Worm (Caenorhabditis elegans) whole organism, young adult: ENCODE measurements around the gene T12A7.6.

Experiments
- B0019.2 ChIP-seq: fragments of 200-800 bp; sonication (Bioruptor generic); conservative IDR thresholded peaks from 2 replicates; pipeline ENCODE4 v1.3.6; 2022; ENCODE audit warnings: missing genetic modification reagents, missing genetic modification characterization, missing compliant biosample characterization
- B0261.1 ChIP-seq: sonication (generic microtip); optimal IDR thresholded peaks from 2 replicates; lab custom pipeline; 2016; ENCODE audit warnings: mild to moderate bottlenecking, missing genetic modification characterization, moderate library complexity, missing compliant biosample characterization
- C17E4.6 ChIP-seq: fragments of 200-800 bp; sonication (Bioruptor generic); IDR thresholded peaks from 2 replicates; pipeline ENCODE4 v1.3.6; 2022; ENCODE audit warnings: missing genetic modification reagents, missing genetic modification characterization, missing compliant biosample characterization
- D2030.7 ChIP-seq: fragments of 200-800 bp; sonication (Bioruptor generic); IDR thresholded peaks from 2 replicates; pipeline ENCODE4 v1.3.6; 2022; ENCODE audit warnings: missing genetic modification reagents, missing genetic modification characterization, missing compliant biosample characterization
- F33H1.4 ChIP-seq: fragments of 200-800 bp; sonication (Bioruptor generic); IDR thresholded peaks from 2 replicates; pipeline ENCODE4 v1.3.6; 2022; ENCODE audit warnings: missing genetic modification reagents, missing genetic modification characterization, missing compliant biosample characterization
- F39B2.1 ChIP-seq: fragments of 200-800 bp; sonication (Bioruptor generic); IDR thresholded peaks from 2 replicates; pipeline ENCODE4 v1.3.6; 2022; ENCODE audit warnings: missing genetic modification reagents, missing genetic modification characterization, missing compliant biosample characterization
- K12H6.12 ChIP-seq: fragments of 200-800 bp; sonication (Bioruptor generic); optimal IDR thresholded peaks from 2 replicates; lab custom pipeline; 2018; ENCODE audit warnings: mild to moderate bottlenecking, missing genetic modification characterization, missing compliant biosample characterization
- Y53G8AR.9 ChIP-seq: fragments of 200-800 bp; sonication (Bioruptor generic); conservative IDR thresholded peaks from 2 replicates; pipeline ENCODE4 v1.3.6; 2022; ENCODE audit warnings: missing genetic modification reagents, missing genetic modification characterization, missing compliant biosample characterization
- Y79H2A.3 ChIP-seq: fragments of 200-800 bp; sonication (Bioruptor generic); conservative IDR thresholded peaks from 2 replicates; pipeline ENCODE4 v1.3.6; 2022; ENCODE audit warnings: missing genetic modification reagents, missing genetic modification characterization, missing compliant biosample characterization
- aptf-3 ChIP-seq: fragments of 200-800 bp; sonication (Bioruptor generic); IDR thresholded peaks from 2 replicates; pipeline ENCODE4 v1.3.6; 2022; ENCODE audit warnings: missing genetic modification characterization, missing compliant biosample characterization
- atf-7 ChIP-seq: sonication (generic microtip); optimal IDR thresholded peaks from 2 replicates; lab custom pipeline; 2017; ENCODE audit warnings: mild to moderate bottlenecking, missing genetic modification characterization, missing compliant biosample characterization
- cebp-1 ChIP-seq, 2 experiments: fragments of 200-800 bp in 1 of 2; sonication (Bioruptor generic) in 1 of 2; sonication (generic microtip) in 1 of 2; IDR thresholded peaks in 1 of 2; optimal IDR thresholded peaks in 1 of 2; 2 replicates each; pipeline versions ENCODE4 v1.3.6 to Lab custom; 2017 to 2022; ENCODE audit warnings: missing compliant biosample characterization in 2 of 2, missing genetic modification characterization in 2 of 2, mild to moderate bottlenecking in 1 of 2, missing genetic modification reagents in 1 of 2, moderate library complexity in 1 of 2
- ceh-79 ChIP-seq: sonication (generic microtip); optimal IDR thresholded peaks from 2 replicates; lab custom pipeline; 2017; ENCODE audit warnings: mild to moderate bottlenecking, missing genetic modification characterization, missing compliant biosample characterization
- dox-1 ChIP-seq: fragments of 200-800 bp; sonication (Bioruptor generic); IDR thresholded peaks from 2 replicates; pipeline ENCODE4 v1.3.6; 2022; ENCODE audit warnings: missing genetic modification reagents, missing genetic modification characterization, missing compliant biosample characterization
- dpff-1 ChIP-seq: sonication (generic microtip); optimal IDR thresholded peaks from 2 replicates; lab custom pipeline; 2017; ENCODE audit warnings: mild to moderate bottlenecking, missing genetic modification characterization, missing compliant biosample characterization
- efl-1 ChIP-seq: fragments of 150-350 bp; optimal IDR thresholded peaks from 2 replicates; lab custom pipeline; 2014; ENCODE audit warnings: missing biosample characterization, missing genetic modification reagents, missing genetic modification characterization
- hlh-12 ChIP-seq: sonication (generic microtip); optimal IDR thresholded peaks from 2 replicates; lab custom pipeline; 2016; ENCODE audit warnings: missing genetic modification characterization, missing compliant biosample characterization
- hlh-26 ChIP-seq: fragments of 200-800 bp; sonication (Bioruptor generic); conservative IDR thresholded peaks from 2 replicates; pipeline ENCODE4 v1.3.6; 2022; ENCODE audit warnings: missing genetic modification reagents, missing genetic modification characterization, missing compliant biosample characterization
- hmg-1.2 ChIP-seq: fragments of 200-800 bp; sonication (Bioruptor generic); IDR thresholded peaks from 2 replicates; pipeline ENCODE4 v1.3.6; 2022; ENCODE audit warnings: missing genetic modification reagents, missing genetic modification characterization, missing compliant biosample characterization
- let-526 ChIP-seq: fragments of 200-800 bp; sonication (Bioruptor generic); IDR thresholded peaks from 2 replicates; pipeline ENCODE4 v1.3.6; 2022; ENCODE audit warnings: missing genetic modification reagents, missing genetic modification characterization, missing compliant biosample characterization
- let-607 ChIP-seq, 2 experiments: fragments of 200-800 bp in 1 of 2; sonication (Bioruptor generic) in 1 of 2; sonication (generic microtip) in 1 of 2; optimal IDR thresholded peaks; 2 replicates each; lab custom pipeline; 2016 to 2018; ENCODE audit warnings: mild to moderate bottlenecking in 2 of 2, missing compliant biosample characterization in 2 of 2, missing genetic modification characterization in 2 of 2, moderate library complexity in 2 of 2, missing genotype in 1 of 2
- madf-10 ChIP-seq: sonication (generic microtip); optimal IDR thresholded peaks from 2 replicates; lab custom pipeline; 2016; ENCODE audit warnings: mild to moderate bottlenecking, missing genetic modification characterization, missing compliant biosample characterization
- madf-6 ChIP-seq: fragments of 200-800 bp; sonication (Bioruptor generic); IDR thresholded peaks from 2 replicates; pipeline ENCODE4 v1.3.6; 2022; ENCODE audit warnings: missing genetic modification reagents, missing genetic modification characterization, missing compliant biosample characterization
- mxl-1 ChIP-seq: sonication (generic microtip); optimal IDR thresholded peaks from 2 replicates; lab custom pipeline; 2016; ENCODE audit warnings: missing genetic modification characterization, missing compliant biosample characterization
- nfyb-1 ChIP-seq: fragments of 200-800 bp; sonication (Bioruptor generic); IDR thresholded peaks from 2 replicates; pipeline ENCODE4 v1.3.6; 2022; ENCODE audit warnings: missing genetic modification reagents, missing genetic modification characterization, missing compliant biosample characterization
- nhr-80 ChIP-seq: sonication (generic microtip); optimal IDR thresholded peaks from 2 replicates; lab custom pipeline; 2016; ENCODE audit warnings: missing genetic modification characterization, missing compliant biosample characterization
- sdz-38 ChIP-seq: sonication (generic microtip); optimal IDR thresholded peaks from 2 replicates; lab custom pipeline; 2016; ENCODE audit warnings: missing genotype, missing genetic modification characterization, missing compliant biosample characterization
- snpc-1.3 ChIP-seq: sonication (generic microtip); optimal IDR thresholded peaks from 2 replicates; lab custom pipeline; 2017; ENCODE audit warnings: missing genetic modification characterization, mild to moderate bottlenecking, missing compliant biosample characterization, antibody characterized with exemption, moderate library complexity, missing genotype, missing genetic modification reagents; ENCODE audit not compliant: insufficient read depth
- somi-1 ChIP-seq: fragments of 200-800 bp; sonication (Bioruptor generic); optimal IDR thresholded peaks from 2 replicates; lab custom pipeline; 2018; ENCODE audit warnings: mild to moderate bottlenecking, missing genetic modification characterization, missing compliant biosample characterization
- unc-130 ChIP-seq: sonication (generic microtip); optimal IDR thresholded peaks from 2 replicates; lab custom pipeline; 2016; ENCODE audit warnings: missing genetic modification reagents, missing genetic modification characterization, missing compliant biosample characterization
- ztf-26 ChIP-seq: sonication (generic microtip); optimal IDR thresholded peaks from 2 replicates; lab custom pipeline; 2017; ENCODE audit warnings: missing genetic modification characterization, missing compliant biosample characterization
- ztf-3 ChIP-seq: fragments of 200-800 bp; sonication (Bioruptor generic); optimal IDR thresholded peaks from 2 replicates; lab custom pipeline; 2018; ENCODE audit warnings: mild to moderate bottlenecking, missing genetic modification characterization, missing compliant biosample characterization
- ztf-6 ChIP-seq: fragments of 200-800 bp; sonication (Bioruptor generic); IDR thresholded peaks from 2 replicates; pipeline ENCODE4 v1.3.6; 2022; ENCODE audit warnings: missing genetic modification reagents, missing genetic modification characterization, missing compliant biosample characterization

The T12A7.6 gene

ce11 chrIV:11714739-11715138 lies 34.3 kb upstream of the T12A7.6 start, which contains the start of gene magi-1 (continued):
- TF ChIP-seq cebp-1 (GFP tag; IDR thresholded peaks at IDR 0.05; lab: Robert Waterston, UW) (no peak), cebp-1 (tag; optimal IDR thresholded peaks at IDR 0.05; lab: Kevin White, UChicago) (no peak)

ce11 chrIV:11716414-11716813 lies 32.6 kb upstream of the T12A7.6 start:
- TF ChIP-seq madf-6 (GFP tag; lab: Robert Waterston, UW) (no peak), hlh-26 (GFP tag; lab: Robert Waterston, UW) (no peak), dox-1 (no peak), Y53G8AR.9 (no peak), F39B2.1 (no peak), D2030.7 (GFP tag; lab: Robert Waterston, UW) (no peak), unc-130 (GFP tag; lab: Kevin White, UChicago) (no peak), B0019.2 (no peak), K12H6.12 (tag; lab: Kevin White, UChicago) (no peak)

- no peak for TF ChIP-seq K12H6.12 (tag; lab: Kevin White, UChicago)
- TF ChIP-seq hmg-1.2 (GFP tag; lab: Robert Waterston, UW), result peak; percentile 22; the same call in 1 of the 2 replicates
Measured at ce11 chrIV:11717094-11717876, 31.7 kb upstream of the T12A7.6 start.

DNA sequence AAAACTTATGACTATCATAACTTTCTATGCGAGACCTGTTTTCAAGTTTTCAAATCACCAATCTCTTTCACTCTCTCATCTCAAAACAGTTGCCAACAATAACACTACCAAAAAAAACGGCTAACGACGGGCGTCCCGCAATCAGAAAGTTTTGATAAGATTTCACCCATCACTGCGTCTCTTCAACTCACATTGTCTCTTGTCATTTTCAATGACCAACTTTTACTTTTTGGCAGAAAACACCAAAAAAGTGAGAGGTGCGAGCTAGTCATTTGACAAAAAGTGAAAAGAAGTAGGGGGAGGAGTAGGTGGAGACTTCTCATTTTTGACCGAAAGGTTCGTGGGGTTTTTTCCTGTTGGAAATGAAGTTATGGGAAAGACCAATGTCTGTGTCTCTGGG lies 30.4 kb upstream of the T12A7.6 start:
- TF ChIP-seq let-526 (GFP tag; lab: Robert Waterston, UW) (no peak), somi-1 (GFP tag; lab: Kevin White, UChicago) (peak; percentile 37), ztf-26 (tag; lab: Kevin White, UChicago) (peak; percentile 38), hmg-1.2 (GFP tag; lab: Robert Waterston, UW) (peak; percentile 49; the same call in 1 of the 2 replicates), C17E4.6 (GFP tag; lab: Robert Waterston, UW) (no peak), mxl-1 (tag; lab: Kevin White, UChicago) (no peak), atf-7 (tag; lab: Kevin White, UChicago) (no peak)

DNA sequence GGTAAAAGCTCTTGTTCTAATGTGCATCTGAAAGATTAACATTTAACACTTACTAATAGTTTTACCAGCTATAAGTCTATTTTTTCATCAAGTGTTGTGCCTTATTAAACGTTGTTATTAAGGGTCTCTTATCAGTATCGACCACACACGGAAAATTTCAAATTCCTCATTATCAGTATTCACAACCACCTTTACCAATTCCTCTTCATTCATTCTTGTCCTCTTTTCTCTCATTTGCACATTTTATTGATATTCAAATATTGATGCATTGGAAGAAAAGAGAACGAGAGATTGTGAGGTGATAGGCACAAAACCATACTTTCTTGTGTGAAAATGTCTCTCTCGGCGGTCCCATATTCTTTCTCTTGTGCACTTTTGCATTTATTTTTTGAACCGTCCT lies 27.1 kb upstream of the T12A7.6 start:
- TF ChIP-seq nhr-80 (tag; lab: Kevin White, UChicago) (peak; percentile 54), dpff-1 (no peak), ztf-3 (GFP tag; lab: Kevin White, UChicago) (no peak)

ce11 chrIV:11723255-11723654 lies 25.8 kb upstream of the T12A7.6 start:
- no peak for TF ChIP-seq let-607 (tag; optimal IDR thresholded peaks at IDR 0.05; lab: Kevin White, UChicago)
- no peak for TF ChIP-seq sdz-38 (tag; lab: Kevin White, UChicago)
- TF ChIP-seq Y79H2A.3 (GFP tag; lab: Robert Waterston, UW), result no peak
- TF ChIP-seq hlh-12 (tag; lab: Kevin White, UChicago), result no peak
- TF ChIP-seq ceh-79 (tag; lab: Kevin White, UChicago), result no peak
- no peak for TF ChIP-seq madf-10 (tag; lab: Kevin White, UChicago)

- TF ChIP-seq ztf-6 (GFP tag; lab: Robert Waterston, UW) (no peak), F33H1.4 (GFP tag; lab: Robert Waterston, UW) (no peak), nfyb-1 (GFP tag; lab: Robert Waterston, UW) (no peak), efl-1 (GFP tag; lab: Kevin White, UChicago) (no peak), snpc-1.3 (no peak), hmg-1.2 (GFP tag; lab: Robert Waterston, UW) (no peak), aptf-3 (no peak), B0261.1 (tag; lab: Kevin White, UChicago) (no peak)
Measured at ce11 chrIV:11735025-11735424, 14.0 kb upstream of the T12A7.6 start, which contains the start of gene K01A6.6. Gene K01A6.6, plus strand, starts transcription at chrIV:11735325.
